Fruit fly (Drosophila melanogaster): ENCODE measurements around the gene Past1.

Gene Past1

dm6 chr3R:12712178-12713172 is 15.4 kb downstream of the Past1 start, which contains the start of gene PolQ:
PolQ (minus strand) TSS chr3R:12712299.
- peak; percentile 68 for TF ChIP-seq Hr78 (GFP tag; optimal IDR thresholded peaks at IDR 0.05)
- TF ChIP-seq N (GFP tag; optimal IDR thresholded peaks at IDR 0.05) = peak; percentile 96

- TF ChIP-seq HLH106 (tag; optimal IDR thresholded peaks at IDR 0.05) = no peak
- TF ChIP-seq Rel (GFP tag; optimal IDR thresholded peaks at IDR 0.05) = no peak
- no peak for TF ChIP-seq Rel (tag; optimal IDR thresholded peaks at IDR 0.05)
- TF ChIP-seq brk (GFP tag; optimal IDR thresholded peaks at IDR 0.05) = no peak
- no peak for TF ChIP-seq rgr (GFP tag; optimal IDR thresholded peaks at IDR 0.05)
- no peak for TF ChIP-seq Hr78 (GFP tag; optimal IDR thresholded peaks at IDR 0.05)
- TF ChIP-seq tai (GFP tag; optimal IDR thresholded peaks at IDR 0.05) = no peak
- TF ChIP-seq OdsH (GFP tag; optimal IDR thresholded peaks at IDR 0.05) = no peak
- no peak for TF ChIP-seq Hr83 (GFP tag; optimal IDR thresholded peaks at IDR 0.05; ENCODE audit: poor library complexity, severe bottlenecking)
- TF ChIP-seq N (GFP tag; optimal IDR thresholded peaks at IDR 0.05) = no peak
- no peak for TF ChIP-seq usp (GFP tag; optimal IDR thresholded peaks at IDR 0.05)
- TF ChIP-seq GATAd (GFP tag; optimal IDR thresholded peaks at IDR 0.05) = no peak
- no peak for TF ChIP-seq pan (optimal IDR thresholded peaks at IDR 0.05)
- TF ChIP-seq dl (GFP tag; optimal IDR thresholded peaks at IDR 0.05; ENCODE audit: insufficient read depth in 1 of 2, partially characterized antibody in 2 of 2) = no peak
- no peak for TF ChIP-seq woc (GFP tag; optimal IDR thresholded peaks at IDR 0.05)
- no peak for TF ChIP-seq ey (GFP tag; optimal IDR thresholded peaks at IDR 0.05)
- no peak for TF ChIP-seq h (GFP tag; optimal IDR thresholded peaks at IDR 0.05)
Observed at dm6 chr3R:12715253-12715652, 18.1 kb downstream of the Past1 start.

dm6 chr3R:12716251-12716650 is 19.1 kb downstream of the Past1 start:
- no peak for TF ChIP-seq dsf (GFP tag; optimal IDR thresholded peaks at IDR 0.05; ENCODE audit: borderline replicate concordance)
- no peak for TF ChIP-seq Rel (GFP tag; optimal IDR thresholded peaks at IDR 0.05)
- TF ChIP-seq Rel (tag; optimal IDR thresholded peaks at IDR 0.05) = peak; percentile 70
- no peak for TF ChIP-seq sv (GFP tag; optimal IDR thresholded peaks at IDR 0.05)
- no peak for TF ChIP-seq h (GFP tag; optimal IDR thresholded peaks at IDR 0.05)
- peak; percentile 57 for TF ChIP-seq Sp1 (GFP tag; optimal IDR thresholded peaks at IDR 0.05)

- TF ChIP-seq usp (GFP tag; optimal IDR thresholded peaks at IDR 0.05) = no peak
- TF ChIP-seq br (GFP tag; optimal IDR thresholded peaks at IDR 0.05) = no peak
- no peak for TF ChIP-seq Hr83 (GFP tag; optimal IDR thresholded peaks at IDR 0.05; ENCODE audit: poor library complexity, severe bottlenecking)
- no peak for TF ChIP-seq woc (GFP tag; optimal IDR thresholded peaks at IDR 0.05)
- TF ChIP-seq psq (GFP tag; optimal IDR thresholded peaks at IDR 0.05) = no peak
- TF ChIP-seq CrebA (GFP tag; optimal IDR thresholded peaks at IDR 0.05; ENCODE audit: borderline replicate concordance) = no peak
Observed at dm6 chr3R:12716894-12717293, 19.8 kb downstream of the Past1 start.

- TF ChIP-seq dl (GFP tag; optimal IDR thresholded peaks at IDR 0.05; ENCODE audit: insufficient read depth in 1 of 2, partially characterized antibody in 2 of 2) = no peak
- TF ChIP-seq Vsx2 (GFP tag; optimal IDR thresholded peaks at IDR 0.05; ENCODE audit: partially characterized antibody) = peak; percentile 39
- no peak for TF ChIP-seq jim (GFP tag; optimal IDR thresholded peaks at IDR 0.05)
- TF ChIP-seq Hr83 (GFP tag; optimal IDR thresholded peaks at IDR 0.05; ENCODE audit: poor library complexity, severe bottlenecking) = no peak
- TF ChIP-seq tai (GFP tag; optimal IDR thresholded peaks at IDR 0.05) = no peak
- TF ChIP-seq br (GFP tag; optimal IDR thresholded peaks at IDR 0.05) = peak; percentile 28
- TF ChIP-seq usp (GFP tag; optimal IDR thresholded peaks at IDR 0.05) = no peak
- TF ChIP-seq ey (GFP tag; optimal IDR thresholded peaks at IDR 0.05) = peak; percentile 29
- peak in 1 of 2 experiments; percentile 65 for TF ChIP-seq foxo (GFP tag; optimal IDR thresholded peaks at IDR 0.05)
- TF ChIP-seq CG32264 (GFP tag; optimal IDR thresholded peaks at IDR 0.05) = no peak
- TF ChIP-seq sage (GFP tag; optimal IDR thresholded peaks at IDR 0.05) = no peak
- TF ChIP-seq HLH106 (tag; optimal IDR thresholded peaks at IDR 0.05) = no peak
- no peak for TF ChIP-seq Dfd (GFP tag; optimal IDR thresholded peaks at IDR 0.05)
- TF ChIP-seq psq (GFP tag; optimal IDR thresholded peaks at IDR 0.05) = no peak
- TF ChIP-seq sv (GFP tag; optimal IDR thresholded peaks at IDR 0.05) = no peak
- no peak for TF ChIP-seq Myc (optimal IDR thresholded peaks at IDR 0.05)
- no peak for TF ChIP-seq CG9705 (GFP tag; optimal IDR thresholded peaks at IDR 0.05)
- no peak for TF ChIP-seq N (GFP tag; optimal IDR thresholded peaks at IDR 0.05)
- TF ChIP-seq Hnf4 (GFP tag; optimal IDR thresholded peaks at IDR 0.05) = no peak
- no peak for TF ChIP-seq lola (GFP tag; optimal IDR thresholded peaks at IDR 0.05)
- TF ChIP-seq rgr (GFP tag; optimal IDR thresholded peaks at IDR 0.05) = peak; percentile 45
- no peak for TF ChIP-seq Dif (GFP tag; optimal IDR thresholded peaks at IDR 0.05; ENCODE audit: partially characterized antibody)
- peak; percentile 61 for TF ChIP-seq fru (GFP tag; optimal IDR thresholded peaks at IDR 0.05)
- no peak for TF ChIP-seq Mio (GFP tag; optimal IDR thresholded peaks at IDR 0.05)
- peak; percentile 11 for TF ChIP-seq woc (GFP tag; optimal IDR thresholded peaks at IDR 0.05)
- TF ChIP-seq h (GFP tag; optimal IDR thresholded peaks at IDR 0.05) = peak; percentile 45
Observed at dm6 chr3R:12717588-12718535, 20.7 kb downstream of the Past1 start.
